Worm (Caenorhabditis elegans) whole organism, L3 larva: ENCODE results near the gene H13N06.7.

Experiments used
- elt-2 ChIP-seq: sonication (generic microtip); optimal IDR thresholded peaks from 2 replicates; lab custom pipeline; 2016; ENCODE audit warnings: missing genetic modification reagents, mild to moderate bottlenecking, missing genetic modification characterization, missing compliant biosample characterization
- fos-1 ChIP-seq: fragments of 150-350 bp; optimal IDR thresholded peaks from 2 replicates; lab custom pipeline; 2014; ENCODE audit warnings: missing biosample characterization, missing genetic modification characterization
- jun-1 ChIP-seq: fragments of 150-350 bp; optimal IDR thresholded peaks from 2 replicates; lab custom pipeline; 2014; ENCODE audit warnings: missing biosample characterization, missing genetic modification reagents, missing genetic modification characterization
- nhr-11 ChIP-seq: fragments of 150-350 bp; optimal IDR thresholded peaks from 2 replicates; lab custom pipeline; 2014; ENCODE audit warnings: missing biosample characterization, missing genetic modification characterization
- nhr-237 ChIP-seq: fragments of 150-350 bp; optimal IDR thresholded peaks from 2 replicates; lab custom pipeline; 2014; ENCODE audit warnings: missing biosample characterization, missing genetic modification characterization
- nhr-43 ChIP-seq: sonication (generic microtip); optimal IDR thresholded peaks from 2 replicates; lab custom pipeline; 2016; ENCODE audit warnings: mild to moderate bottlenecking, missing genetic modification characterization, missing compliant biosample characterization; ENCODE audit not compliant: poor library complexity, severe bottlenecking
- nhr-77 ChIP-seq: fragments of 150-350 bp; optimal IDR thresholded peaks from 2 replicates; lab custom pipeline; 2014; ENCODE audit warnings: missing biosample characterization, missing genetic modification characterization
- skn-1 ChIP-seq: fragments of 150-350 bp; optimal IDR thresholded peaks from 2 replicates; lab custom pipeline; 2014; ENCODE audit warnings: missing biosample characterization, missing genetic modification characterization
- unc-39 ChIP-seq: sonication (generic microtip); optimal IDR thresholded peaks from 4 replicates; lab custom pipeline; 2017; ENCODE audit warnings: missing biosample characterization, missing genetic modification characterization
- ztf-11 ChIP-seq: fragments of 150-350 bp; optimal IDR thresholded peaks from 2 replicates; lab custom pipeline; 2014; ENCODE audit warnings: missing biosample characterization, missing genetic modification characterization

DNA sequence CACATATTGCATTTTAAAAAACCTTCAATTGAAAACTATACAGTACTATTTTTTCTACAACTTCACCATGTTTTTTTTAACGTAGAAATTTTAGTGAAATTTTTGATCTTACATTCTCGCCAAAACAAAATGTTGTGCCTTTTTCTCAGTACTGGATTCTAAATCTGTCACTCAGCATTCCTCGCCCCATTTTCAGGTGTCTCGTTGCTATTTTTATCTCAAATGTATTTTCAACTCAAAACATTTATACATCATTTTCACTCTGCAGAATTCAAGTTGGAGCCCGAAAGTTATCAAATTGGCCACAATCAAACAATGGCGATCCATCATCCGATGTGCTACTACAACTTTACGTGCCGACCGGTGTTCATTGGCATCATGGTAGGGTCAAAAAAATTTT, 36.9 kb upstream of the H13N06.7 start, which contains the start of gene sprr-1:
- no peak for TF ChIP-seq unc-39 (tag; lab: Kevin White, UChicago)
- TF ChIP-seq nhr-43 (tag; lab: Kevin White, UChicago), result no peak
- TF ChIP-seq ztf-11 (tag; lab: Kevin White, UChicago), result no peak
- TF ChIP-seq fos-1 (tag; lab: Kevin White, UChicago), result no peak
- no peak for TF ChIP-seq skn-1
- TF ChIP-seq nhr-77 (tag; lab: Kevin White, UChicago), result no peak
- TF ChIP-seq nhr-237, result no peak
- no peak for TF ChIP-seq elt-2 (tag; lab: Kevin White, UChicago)
- no peak for TF ChIP-seq jun-1 (tag; lab: Kevin White, UChicago)
- no peak for TF ChIP-seq nhr-11 (tag; lab: Kevin White, UChicago)
